Worm (Caenorhabditis elegans): Measurements from ENCODE around the gene col-116.

- TF ChIP-seq flt-1 (GFP tag; IDR thresholded peaks at IDR 0.05) (no peak), T22C8.4 (GFP tag; IDR thresholded peaks at IDR 0.05) (no peak), cog-1 (tag; optimal IDR thresholded peaks at IDR 0.05) (no peak)
Observed at ce11 chrIV:8355592-8355991, at the start of gene col-116, which contains the start of gene F17E9.2.
